Worm (Caenorhabditis elegans) whole organism, midembryonic: ENCODE data around the gene tir-1.

Experiments used
- T22C8.4 ChIP-seq: fragments of 200-800 bp; sonication (Bioruptor generic); IDR thresholded peaks from 2 replicates; pipeline ENCODE4 v1.3.6; 2022; ENCODE audit warnings: missing genetic modification characterization, missing compliant biosample characterization
- cog-1 ChIP-seq: sonication (generic microtip); optimal IDR thresholded peaks from 2 replicates; lab custom pipeline; 2016; ENCODE audit warnings: missing genetic modification characterization, missing compliant biosample characterization
- flt-1 ChIP-seq: fragments of 200-800 bp; sonication (Bioruptor generic); IDR thresholded peaks from 2 replicates; pipeline ENCODE4 v1.3.6; 2022; ENCODE audit warnings: missing genetic modification characterization, missing compliant biosample characterization
- klf-2 ChIP-seq: fragments of 200-800 bp; sonication (Bioruptor generic); conservative IDR thresholded peaks from 2 replicates; pipeline ENCODE4 v1.3.6; 2022; ENCODE audit warnings: missing genetic modification reagents, missing genetic modification characterization, missing compliant biosample characterization
- med-1 ChIP-seq: sonication (generic microtip); optimal IDR thresholded peaks from 2 replicates; lab custom pipeline; 2017; ENCODE audit warnings: missing genetic modification characterization, mild to moderate bottlenecking, missing compliant biosample characterization, antibody characterized with exemption, missing genetic modification reagents; ENCODE audit not compliant: insufficient read depth
- ref-1 ChIP-seq: fragments of 200-800 bp; sonication (Bioruptor generic); conservative IDR thresholded peaks from 2 replicates; pipeline ENCODE4 v1.3.6; 2022; ENCODE audit warnings: missing genetic modification reagents, missing genetic modification characterization, missing compliant biosample characterization
- tab-1 ChIP-seq: fragments of 200-800 bp; sonication (Bioruptor generic); IDR thresholded peaks from 2 replicates; pipeline ENCODE4 v1.3.6; 2022; ENCODE audit warnings: missing genetic modification characterization, missing compliant biosample characterization
- ztf-23 ChIP-seq: fragments of 200-800 bp; sonication (Bioruptor generic); IDR thresholded peaks from 2 replicates; pipeline ENCODE4 v1.3.6; 2022; ENCODE audit warnings: missing genetic modification reagents, missing genetic modification characterization, missing compliant biosample characterization
- ztf-29 ChIP-seq: fragments of 200-800 bp; sonication (Bioruptor generic); IDR thresholded peaks from 2 replicates; pipeline ENCODE4 v1.3.6; 2022; ENCODE audit warnings: missing genetic modification reagents, missing genetic modification characterization, missing compliant biosample characterization

The tir-1 gene

DNA sequence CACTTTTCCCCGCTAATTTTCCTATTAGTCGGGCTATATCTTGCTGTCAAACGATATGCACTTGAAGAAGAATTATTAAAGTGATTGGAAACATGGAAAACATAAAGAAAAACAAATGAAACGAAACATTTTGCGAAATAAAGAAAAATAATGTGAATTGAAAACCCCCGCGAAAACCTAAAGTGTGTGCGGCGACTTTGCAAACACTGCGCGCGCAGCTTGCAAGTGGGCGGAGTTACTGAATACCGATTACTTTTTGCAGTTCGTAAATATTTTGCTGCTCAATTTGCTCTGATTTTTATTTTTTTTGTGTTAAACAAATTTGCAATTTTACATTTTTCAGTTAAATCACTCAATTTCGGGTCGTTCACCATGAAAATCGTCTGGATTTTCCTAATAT lies 15.2 kb upstream of the tir-1 start, which contains the start of gene ccdc-47:
ccdc-47 (plus strand) TSS at position 344 of the 400 bp plus-strand sequence.
- TF ChIP-seq flt-1 (GFP tag; lab: Robert Waterston, UW) (peak; percentile 93), ztf-23 (GFP tag; lab: Robert Waterston, UW) (peak; percentile 89), tab-1 (peak; percentile 88), cog-1 (tag; lab: Kevin White, UChicago) (peak; percentile 72), ref-1 (0 out of 2 replicates have a peak, but pooled peaks have one; percentile 22), klf-2 (peak; percentile 77), T22C8.4 (peak; percentile 66), med-1 (peak; percentile 95), ztf-29 (GFP tag; lab: Robert Waterston, UW) (no peak)

ce11 chrIII:3915705-3916104 lies 14.3 kb upstream of the tir-1 start:
- TF ChIP-seq ztf-23 (GFP tag; lab: Robert Waterston, UW) (0 out of 2 replicates have a peak, but pooled peaks have one; percentile 28), klf-2 (no peak), ztf-29 (GFP tag; lab: Robert Waterston, UW) (peak; percentile 40; the same call in 1 of the 2 replicates)

DNA sequence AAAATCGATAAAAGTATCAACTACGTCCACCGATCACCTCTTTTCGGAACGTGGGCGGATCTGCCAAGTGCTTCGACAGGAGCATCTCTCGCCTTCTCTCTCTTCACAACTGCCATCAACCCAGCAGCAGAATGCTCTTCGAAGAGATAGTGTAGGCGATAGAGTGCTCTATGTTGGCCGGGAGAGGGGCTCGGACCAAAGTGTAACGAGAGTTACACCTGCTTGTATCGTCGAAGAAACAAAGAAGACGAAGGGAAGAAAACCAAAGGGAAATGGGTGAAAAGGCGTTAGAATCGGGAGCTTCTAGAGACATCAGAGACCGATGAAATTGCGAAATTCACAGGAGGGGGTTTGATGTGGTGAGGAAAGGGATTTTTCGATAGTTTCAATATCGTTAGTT lies 13.4 kb upstream of the tir-1 start:
- no peak for TF ChIP-seq flt-1 (GFP tag; lab: Robert Waterston, UW)
- TF ChIP-seq ref-1 = no peak
- TF ChIP-seq ztf-29 (GFP tag; lab: Robert Waterston, UW) = no peak
- TF ChIP-seq med-1 = no peak
- no peak for TF ChIP-seq klf-2
- TF ChIP-seq ztf-23 (GFP tag; lab: Robert Waterston, UW) = no peak
- TF ChIP-seq tab-1 = no peak
- no peak for TF ChIP-seq cog-1 (tag; lab: Kevin White, UChicago)
- TF ChIP-seq T22C8.4 = no peak

DNA sequence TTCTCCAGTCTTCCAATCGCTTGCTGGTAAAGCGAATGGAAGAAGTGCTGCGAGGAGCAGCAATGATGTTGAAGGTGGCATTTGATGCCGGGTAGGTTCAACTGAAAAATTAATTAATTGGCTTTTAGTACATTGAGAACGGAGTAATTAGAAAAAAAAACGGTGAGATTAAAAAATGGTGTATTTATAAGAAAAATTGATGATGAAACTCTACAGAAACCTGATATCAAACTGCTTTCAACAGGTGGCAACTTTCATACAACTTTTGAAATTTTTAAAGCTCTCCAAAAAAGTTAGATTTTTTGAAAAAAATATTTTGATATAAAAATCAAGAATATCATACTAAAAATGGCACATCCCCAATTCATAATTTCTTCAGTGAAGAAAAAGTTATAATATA lies 12.6 kb upstream of the tir-1 start, which contains the start of gene pat-3:
pat-3 (minus strand) TSS at position 101 of the 400 bp plus-strand sequence.
- TF ChIP-seq ref-1 (no peak), ztf-29 (GFP tag; lab: Robert Waterston, UW) (no peak), klf-2 (no peak), tab-1 (no peak), T22C8.4 (no peak), med-1 (no peak), cog-1 (tag; lab: Kevin White, UChicago) (no peak), flt-1 (GFP tag; lab: Robert Waterston, UW) (no peak), ztf-23 (GFP tag; lab: Robert Waterston, UW) (no peak)

DNA sequence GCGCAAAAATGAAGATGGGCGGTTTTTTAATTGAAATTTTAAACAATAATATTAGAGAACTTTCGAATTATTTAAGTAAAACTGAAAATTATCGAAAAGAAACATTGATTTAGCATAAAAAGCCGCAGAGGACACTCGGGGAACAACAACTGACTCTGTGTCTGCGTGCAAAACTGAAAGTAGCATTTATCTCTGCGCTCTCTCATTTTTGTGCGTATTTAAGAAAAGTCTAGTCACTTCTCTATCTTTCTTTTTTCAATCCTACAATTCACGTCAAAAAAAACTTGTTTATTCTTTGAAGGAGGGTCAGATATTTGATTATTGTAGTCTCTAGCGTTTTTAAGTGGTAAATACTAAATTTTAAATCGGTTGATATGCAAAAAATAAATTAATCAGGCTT lies 6.8 kb upstream of the tir-1 start:
- no peak for TF ChIP-seq tab-1
- TF ChIP-seq flt-1 (GFP tag; lab: Robert Waterston, UW) = no peak
- TF ChIP-seq ztf-29 (GFP tag; lab: Robert Waterston, UW) = no peak
- TF ChIP-seq med-1 = no peak
- TF ChIP-seq klf-2 = no peak
- no peak for TF ChIP-seq ref-1
- TF ChIP-seq cog-1 (tag; lab: Kevin White, UChicago) = no peak
- no peak for TF ChIP-seq ztf-23 (GFP tag; lab: Robert Waterston, UW)
- no peak for TF ChIP-seq T22C8.4

ce11 chrIII:3907587-3907986 lies 6.1 kb upstream of the tir-1 start, which contains the start of gene mmcm-1:
Gene mmcm-1 (minus strand): TSS chrIII:3907687.
- TF ChIP-seq ztf-23 (GFP tag; lab: Robert Waterston, UW) (no peak), ztf-29 (GFP tag; lab: Robert Waterston, UW) (no peak), flt-1 (GFP tag; lab: Robert Waterston, UW) (no peak), ref-1 (no peak), cog-1 (tag; lab: Kevin White, UChicago) (no peak), klf-2 (no peak), T22C8.4 (no peak), med-1 (no peak), tab-1 (no peak)

DNA sequence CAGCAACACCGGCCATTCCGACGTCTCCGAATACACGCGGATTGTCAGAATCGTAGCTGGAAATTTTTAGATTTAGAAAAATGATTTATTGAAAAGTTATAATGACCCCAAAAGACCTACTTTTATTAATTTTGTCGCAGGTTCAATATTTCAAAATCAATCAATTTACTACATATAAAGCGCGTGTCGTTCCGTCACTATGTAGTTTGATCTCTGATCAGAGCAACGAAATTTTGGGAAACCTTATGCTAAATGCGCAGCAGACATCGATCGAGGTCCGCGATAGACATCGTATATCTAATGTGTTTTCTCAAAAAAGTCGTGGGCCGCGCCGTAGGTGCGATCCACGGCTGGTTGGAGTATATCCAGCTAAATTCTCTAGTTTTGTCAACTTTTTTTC lies 5.0 kb upstream of the tir-1 start:
- TF ChIP-seq T22C8.4 = no peak
- TF ChIP-seq klf-2 = no peak

DNA sequence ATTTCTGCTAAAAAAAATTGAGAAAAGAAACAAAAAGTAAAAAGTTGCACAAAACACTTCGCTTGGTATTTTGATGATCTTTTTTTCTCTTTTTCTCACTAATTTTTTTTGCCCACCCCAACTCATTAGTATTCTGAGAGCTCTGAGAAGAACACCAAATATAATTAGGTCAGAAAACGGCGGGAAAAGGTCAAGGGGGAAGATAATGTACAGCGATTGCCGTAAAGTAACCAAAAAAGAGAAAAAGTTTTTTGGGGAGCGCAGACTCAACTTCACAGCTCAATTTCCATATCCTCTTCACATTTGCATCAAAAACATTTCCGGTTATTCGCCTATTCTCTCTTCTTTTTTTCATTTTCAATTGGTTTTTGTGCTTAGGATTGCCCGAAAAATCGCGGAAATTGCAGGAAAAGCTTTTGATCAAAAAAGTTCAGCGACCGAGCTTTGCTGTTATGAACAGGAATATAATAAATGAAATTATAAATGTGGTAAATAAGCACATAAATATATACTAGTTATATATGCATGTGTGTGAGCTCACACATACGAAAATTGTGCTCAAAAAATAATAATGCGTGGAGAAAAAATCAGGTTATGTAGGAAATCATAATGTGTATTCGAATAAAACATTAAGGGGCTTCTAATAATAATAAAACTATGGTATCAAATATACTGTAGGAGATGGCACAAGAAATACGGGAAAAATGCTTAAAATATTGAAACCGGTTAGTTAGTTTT lies 1.3 kb upstream of the tir-1 start:
- TF ChIP-seq ztf-29 (GFP tag; lab: Robert Waterston, UW) (no peak), cog-1 (tag; lab: Kevin White, UChicago) (no peak), ztf-23 (GFP tag; lab: Robert Waterston, UW) (no peak), tab-1 (no peak), T22C8.4 (no peak), med-1 (no peak), ref-1 (no peak), klf-2 (no peak), flt-1 (GFP tag; lab: Robert Waterston, UW) (no peak)

DNA sequence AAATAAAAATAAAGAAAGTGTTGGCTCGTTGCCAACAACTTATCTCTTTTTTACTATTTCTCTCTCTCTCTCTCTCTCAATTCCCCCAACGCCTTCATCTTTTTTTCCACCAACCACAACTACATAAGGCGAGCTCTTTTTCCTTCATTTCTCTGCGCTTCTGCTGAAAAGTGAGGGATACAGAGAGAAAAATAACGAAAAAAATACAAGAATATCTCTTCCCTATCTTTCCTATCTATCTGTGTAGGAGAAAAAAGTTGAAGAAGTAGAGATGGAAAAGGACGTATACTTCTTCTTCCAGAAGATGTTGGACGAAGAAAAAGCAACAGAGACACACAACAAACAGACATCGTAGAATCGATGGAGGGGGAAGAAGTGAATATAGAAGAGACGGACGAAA lies 2.6 kb downstream of the tir-1 start:
- TF ChIP-seq flt-1 (GFP tag; lab: Robert Waterston, UW) (no peak), tab-1 (no peak), klf-2 (no peak), ztf-29 (GFP tag; lab: Robert Waterston, UW) (no peak), ref-1 (no peak), cog-1 (tag; lab: Kevin White, UChicago) (no peak), ztf-23 (GFP tag; lab: Robert Waterston, UW) (no peak)

- TF ChIP-seq ref-1 (no peak), T22C8.4 (no peak), med-1 (no peak), ztf-29 (GFP tag; lab: Robert Waterston, UW) (no peak), klf-2 (no peak), cog-1 (tag; lab: Kevin White, UChicago) (no peak), tab-1 (no peak), ztf-23 (GFP tag; lab: Robert Waterston, UW) (no peak), flt-1 (GFP tag; lab: Robert Waterston, UW) (no peak)
These were observed 3.1 kb downstream of the tir-1 start for ce11 chrIII:3898354-3898753.
